Fruit fly (Drosophila melanogaster) whole organism, prepupa: ENCODE results near the gene CG34325.

Source experiments
- CG10631 ChIP-seq: fragments of 200-800 bp; sonication (Bioruptor generic); optimal IDR thresholded peaks from 2 replicates; lab custom pipeline; 2016; ENCODE audit warnings: missing biosample characterization, missing genetic modification characterization
- CG10669 ChIP-seq: fragments of 200-800 bp; sonication (Bioruptor generic); optimal IDR thresholded peaks from 3 replicates; lab custom pipeline; 2018; ENCODE audit warnings: missing biosample characterization, mild to moderate bottlenecking, missing genetic modification characterization, moderate library complexity
- CG11902 ChIP-seq: fragments of 200-800 bp; sonication (Bioruptor generic); optimal IDR thresholded peaks from 3 replicates; lab custom pipeline; 2016; ENCODE audit warnings: missing biosample characterization, missing genetic modification characterization
- CG15336 ChIP-seq: fragments of 200-800 bp; sonication (Bioruptor generic); IDR thresholded peaks from 2 replicates; pipeline ENCODE4 v1.3.6; 2022; ENCODE audit warnings: missing biosample characterization, missing genetic modification characterization
- CG1621 ChIP-seq: fragments of 200-800 bp; sonication (Bioruptor generic); optimal IDR thresholded peaks from 3 replicates; lab custom pipeline; 2018; ENCODE audit warnings: missing biosample characterization, mild to moderate bottlenecking, missing genetic modification characterization
- CG16779 ChIP-seq: fragments of 200-800 bp; sonication (Bioruptor generic); optimal IDR thresholded peaks from 3 replicates; lab custom pipeline; 2017; ENCODE audit warnings: missing biosample characterization, mild to moderate bottlenecking, missing genetic modification characterization
- CG3032 ChIP-seq: fragments of 200-800 bp; optimal IDR thresholded peaks from 2 replicates; lab custom pipeline; 2019; ENCODE audit warnings: missing biosample characterization, mild to moderate bottlenecking, missing genetic modification characterization, moderate library complexity
- CG31627 ChIP-seq: fragments of 200-800 bp; sonication (Bioruptor generic); optimal IDR thresholded peaks from 3 replicates; lab custom pipeline; 2016; ENCODE audit warnings: missing biosample characterization, missing genetic modification characterization
- CG32006 ChIP-seq: fragments of 200-800 bp; sonication (Bioruptor generic); optimal IDR thresholded peaks from 3 replicates; lab custom pipeline; 2017; ENCODE audit warnings: missing biosample characterization, mild to moderate bottlenecking, missing genetic modification characterization
- CG3919 ChIP-seq: fragments of 200-800 bp; sonication (Bioruptor generic); optimal IDR thresholded peaks from 3 replicates; lab custom pipeline; 2016; ENCODE audit warnings: missing biosample characterization, missing genetic modification characterization
- CG6163 ChIP-seq: fragments of 200-800 bp; sonication (Bioruptor generic); IDR thresholded peaks from 3 replicates; pipeline ENCODE4 v1.3.6; 2022; ENCODE audit warnings: missing biosample characterization, missing genetic modification characterization
- CG6276 ChIP-seq: fragments of 200-800 bp; sonication (Bioruptor generic); optimal IDR thresholded peaks from 2 replicates; lab custom pipeline; 2017; ENCODE audit warnings: missing biosample characterization, mild to moderate bottlenecking, missing genetic modification characterization
- CG6792 ChIP-seq: fragments of 200-800 bp; sonication (Bioruptor generic); optimal IDR thresholded peaks from 3 replicates; lab custom pipeline; 2016; ENCODE audit warnings: missing biosample characterization, missing genetic modification characterization
- CG6808 ChIP-seq: fragments of 200-800 bp; sonication (Bioruptor generic); optimal IDR thresholded peaks from 3 replicates; lab custom pipeline; 2017; ENCODE audit warnings: missing biosample characterization, missing genetic modification characterization, mild to moderate bottlenecking, moderate library complexity, missing genetic modification reagents
- CG6854 ChIP-seq: fragments of 200-800 bp; sonication (Bioruptor generic); optimal IDR thresholded peaks from 2 replicates; lab custom pipeline; 2017; ENCODE audit warnings: missing biosample characterization, mild to moderate bottlenecking, missing genetic modification characterization
- CG7368 ChIP-seq: fragments of 200-800 bp; sonication (Bioruptor generic); optimal IDR thresholded peaks from 3 replicates; lab custom pipeline; 2016; ENCODE audit warnings: missing biosample characterization, missing genetic modification characterization
- CG8119 ChIP-seq: fragments of 200-800 bp; sonication (Bioruptor generic); IDR thresholded peaks from 3 replicates; pipeline ENCODE4 v1.3.6; 2022; ENCODE audit warnings: missing biosample characterization, missing genetic modification characterization
- CG8632 ChIP-seq: fragments of 200-800 bp; sonication (Bioruptor generic); optimal IDR thresholded peaks from 3 replicates; lab custom pipeline; 2016; ENCODE audit warnings: missing biosample characterization, missing genetic modification characterization
- CG9139 ChIP-seq: fragments of 200-800 bp; sonication (Bioruptor generic); optimal IDR thresholded peaks from 3 replicates; lab custom pipeline; 2017; ENCODE audit warnings: missing biosample characterization, mild to moderate bottlenecking, missing genetic modification characterization
- Eip75B ChIP-seq: fragments of 200-800 bp; sonication (Bioruptor generic); optimal IDR thresholded peaks from 3 replicates; lab custom pipeline; 2016; ENCODE audit warnings: missing biosample characterization, missing genetic modification characterization
- Eip78C ChIP-seq: fragments of 200-800 bp; sonication (Bioruptor generic); peaks from one replicate; lab custom pipeline; 2016; ENCODE audit warnings: missing biosample characterization, missing genetic modification characterization
- Ets21C ChIP-seq: fragments of 200-800 bp; sonication (Bioruptor generic); optimal IDR thresholded peaks from 3 replicates; lab custom pipeline; 2016; ENCODE audit warnings: missing biosample characterization, missing genetic modification characterization
- Ets96B ChIP-seq: fragments of 200-800 bp; optimal IDR thresholded peaks from 2 replicates; lab custom pipeline; 2019; ENCODE audit warnings: missing biosample characterization, mild to moderate bottlenecking, missing genetic modification characterization, moderate library complexity
- Gug ChIP-seq: fragments of 200-800 bp; sonication (Bioruptor generic); IDR thresholded peaks from 2 replicates; pipeline ENCODE4 v1.3.6; 2022; ENCODE audit warnings: missing biosample characterization, missing genetic modification characterization
- Hr38 ChIP-seq: sonication (Bioruptor generic); optimal IDR thresholded peaks from 2 replicates; lab custom pipeline; 2016; ENCODE audit warnings: missing biosample characterization, missing genetic modification characterization
- Hr4 ChIP-seq: fragments of 200-800 bp; sonication (Bioruptor generic); optimal IDR thresholded peaks from 3 replicates; lab custom pipeline; 2016; ENCODE audit warnings: missing biosample characterization, missing genetic modification characterization
- Met ChIP-seq: fragments of 200-800 bp; sonication (Bioruptor generic); optimal IDR thresholded peaks from 3 replicates; lab custom pipeline; 2016; ENCODE audit warnings: missing biosample characterization, missing genetic modification characterization
- OdsH ChIP-seq: fragments of 200-800 bp; sonication (Bioruptor generic); optimal IDR thresholded peaks from 3 replicates; lab custom pipeline; 2016; ENCODE audit warnings: missing biosample characterization, missing genetic modification characterization
- Smox ChIP-seq: fragments of 200-800 bp; sonication (Bioruptor generic); optimal IDR thresholded peaks from 3 replicates; lab custom pipeline; 2016; ENCODE audit warnings: missing biosample characterization, missing genetic modification characterization
- Sox102F ChIP-seq: fragments of 200-800 bp; sonication (Bioruptor generic); optimal IDR thresholded peaks from 2 replicates; lab custom pipeline; 2016; ENCODE audit warnings: missing biosample characterization, mild to moderate bottlenecking, missing genetic modification characterization
- Sox14 ChIP-seq: fragments of 200-800 bp; sonication (Bioruptor generic); optimal IDR thresholded peaks from 3 replicates; lab custom pipeline; 2016; ENCODE audit warnings: missing biosample characterization, missing genetic modification characterization
- Sox15 ChIP-seq: fragments of 200-800 bp; sonication (Bioruptor generic); optimal IDR thresholded peaks from 3 replicates; lab custom pipeline; 2016; ENCODE audit warnings: missing biosample characterization, missing genetic modification characterization
- achi ChIP-seq: fragments of 200-800 bp; sonication (Bioruptor generic); optimal IDR thresholded peaks from 3 replicates; lab custom pipeline; 2016; ENCODE audit warnings: missing biosample characterization, missing genetic modification characterization
- acj6 ChIP-seq: fragments of 200-800 bp; sonication (Bioruptor generic); optimal IDR thresholded peaks from 3 replicates; lab custom pipeline; 2016; ENCODE audit warnings: missing biosample characterization, missing genetic modification characterization
- dac ChIP-seq: fragments of 200-800 bp; sonication (Bioruptor generic); optimal IDR thresholded peaks from 2 replicates; lab custom pipeline; 2017; ENCODE audit warnings: missing biosample characterization, mild to moderate bottlenecking, missing genetic modification characterization
- dsx ChIP-seq: fragments of 200-800 bp; optimal IDR thresholded peaks from 3 replicates; lab custom pipeline; 2019; ENCODE audit warnings: missing biosample characterization, mild to moderate bottlenecking, missing genetic modification characterization, moderate library complexity; ENCODE audit not compliant: poor library complexity, severe bottlenecking
- eg ChIP-seq: fragments of 200-800 bp; sonication (Bioruptor generic); IDR thresholded peaks from 3 replicates; pipeline ENCODE4 v1.3.6; 2022; ENCODE audit warnings: missing biosample characterization, missing genetic modification characterization
- esn ChIP-seq: fragments of 200-800 bp; sonication (Bioruptor generic); optimal IDR thresholded peaks from 2 replicates; lab custom pipeline; 2016; ENCODE audit warnings: missing biosample characterization, mild to moderate bottlenecking, missing genetic modification characterization, moderate library complexity
- fd59A ChIP-seq: fragments of 200-800 bp; sonication (Bioruptor generic); optimal IDR thresholded peaks from 2 replicates; lab custom pipeline; 2017; ENCODE audit warnings: missing biosample characterization, mild to moderate bottlenecking, missing genetic modification characterization, missing genetic modification reagents
- fkh ChIP-seq: fragments of 200-800 bp; sonication (Bioruptor generic); optimal IDR thresholded peaks from 3 replicates; lab custom pipeline; 2017; ENCODE audit warnings: missing biosample characterization, mild to moderate bottlenecking, missing genetic modification characterization, moderate library complexity
- lz ChIP-seq: fragments of 200-800 bp; sonication (Bioruptor generic); optimal IDR thresholded peaks from 3 replicates; lab custom pipeline; 2016; ENCODE audit warnings: missing biosample characterization, missing genetic modification characterization
- net ChIP-seq: fragments of 200-800 bp; sonication (Bioruptor generic); optimal IDR thresholded peaks from 3 replicates; lab custom pipeline; 2016; ENCODE audit warnings: missing biosample characterization, missing genetic modification characterization
- pdm3 ChIP-seq: fragments of 200-800 bp; sonication (Bioruptor generic); optimal IDR thresholded peaks from 3 replicates; lab custom pipeline; 2016; ENCODE audit warnings: missing biosample characterization, missing genetic modification characterization
- salr ChIP-seq, 2 experiments: fragments of 200-800 bp; sonication (Bioruptor generic); optimal IDR thresholded peaks; 3 replicates each; lab custom pipeline; 2016 to 2018; ENCODE audit warnings: missing biosample characterization in 2 of 2, missing genetic modification characterization in 2 of 2, mild to moderate bottlenecking in 1 of 2
- spab ChIP-seq: fragments of 200-800 bp; sonication (Bioruptor generic); optimal IDR thresholded peaks from 2 replicates; lab custom pipeline; 2017; ENCODE audit warnings: missing biosample characterization, mild to moderate bottlenecking, missing genetic modification characterization, missing genetic modification reagents
- ss ChIP-seq, 2 experiments: fragments of 200-800 bp; sonication (Bioruptor generic); optimal IDR thresholded peaks; 2 replicates in 1 of 2; 3 replicates in 1 of 2; lab custom pipeline; 2017 to 2018; ENCODE audit warnings: mild to moderate bottlenecking in 2 of 2, missing biosample characterization in 2 of 2, missing genetic modification characterization in 2 of 2, moderate library complexity in 1 of 2
- svp ChIP-seq: fragments of 200-800 bp; sonication (Bioruptor generic); peaks from one replicate; lab custom pipeline; 2016; ENCODE audit warnings: missing biosample characterization, missing genetic modification characterization
- topi ChIP-seq: fragments of 200-800 bp; sonication (Bioruptor generic); optimal IDR thresholded peaks from 3 replicates; lab custom pipeline; 2016; ENCODE audit warnings: missing biosample characterization, missing genetic modification characterization
- vri ChIP-seq: fragments of 200-800 bp; sonication (Bioruptor generic); optimal IDR thresholded peaks from 3 replicates; lab custom pipeline; 2016; ENCODE audit warnings: missing biosample characterization, mild to moderate bottlenecking, missing genetic modification characterization

Gene CG34325

DNA sequence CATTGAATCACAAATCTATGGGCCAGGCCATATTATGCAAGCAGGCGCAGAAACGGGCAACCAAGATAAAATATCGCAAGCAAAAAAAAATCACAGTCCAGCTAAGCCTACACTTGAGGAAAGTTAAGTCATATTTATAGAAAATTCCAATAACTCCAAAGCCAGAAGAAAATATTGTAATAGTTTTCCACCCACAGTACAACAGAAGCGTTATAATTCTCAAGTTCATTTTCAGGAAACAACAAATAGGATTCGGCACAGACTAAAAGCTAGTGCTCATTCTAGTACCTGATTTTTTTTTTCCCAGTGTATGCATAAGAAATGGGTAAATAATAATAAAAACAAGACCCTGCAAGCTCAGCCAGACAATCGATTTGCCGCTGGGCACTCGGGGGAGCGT is 44.6 kb upstream of the CG34325 start (continued):
- no peak for TF ChIP-seq dac (GFP tag; lab: Kevin White, UChicago)
- TF ChIP-seq Ets21C (GFP tag; lab: Kevin White, UChicago): no peak
- no peak for TF ChIP-seq CG31627
- peak; percentile 10 for TF ChIP-seq Met (GFP tag; lab: Kevin White, UChicago)
- no peak for TF ChIP-seq salr (GFP tag; optimal IDR thresholded peaks at IDR 0.05; lab: Kevin White, UChicago)
- no peak for TF ChIP-seq Gug (GFP tag; lab: Robert Waterston, UW)
- peak; percentile 37 for TF ChIP-seq Eip75B (GFP tag; lab: Kevin White, UChicago)
- no peak for TF ChIP-seq fkh (GFP tag; lab: Kevin White, UChicago)
- TF ChIP-seq CG6808 (GFP tag; lab: Kevin White, UChicago): peak; percentile 17
- TF ChIP-seq CG8119 (GFP tag; lab: Robert Waterston, UW): peak; percentile 46; the same call in 2 of the 3 replicates
- TF ChIP-seq CG9139 (GFP tag; lab: Kevin White, UChicago): no peak
- TF ChIP-seq CG6163 (GFP tag; lab: Robert Waterston, UW): no peak
- no peak for TF ChIP-seq Sox15 (GFP tag; lab: Kevin White, UChicago)

DNA sequence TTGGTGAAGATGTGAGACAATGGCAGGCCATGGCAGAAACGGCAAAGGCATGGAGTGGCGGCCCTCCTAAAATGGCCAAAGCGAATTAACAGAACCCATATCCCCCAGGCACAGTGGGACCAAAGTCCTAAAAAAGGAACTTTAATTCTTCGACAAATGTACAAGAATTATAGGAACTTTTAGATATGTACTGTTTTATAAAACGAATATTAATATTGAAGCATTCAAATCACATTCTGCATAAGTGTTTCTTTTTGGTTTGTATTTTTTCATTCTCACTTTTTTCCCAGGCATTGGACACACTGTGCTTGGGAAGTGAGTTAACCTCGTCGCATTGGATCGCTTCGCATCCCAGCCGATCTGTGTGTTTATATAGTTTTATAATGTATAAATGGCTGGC is 43.7 kb upstream of the CG34325 start:
- TF ChIP-seq CG6792 (GFP tag; lab: Kevin White, UChicago) (peak; percentile 31), dsx (GFP tag; lab: Kevin White, UChicago) (peak; percentile 62), Hr4 (peak; percentile 11), CG6276 (GFP tag; lab: Kevin White, UChicago) (peak; percentile 24), CG8119 (GFP tag; lab: Robert Waterston, UW) (peak; percentile 38; the same call in 1 of the 3 replicates), eg (GFP tag; lab: Robert Waterston, UW) (no peak), vri (GFP tag; lab: Kevin White, UChicago) (peak; percentile 3), CG11902 (GFP tag; lab: Kevin White, UChicago) (no peak), acj6 (peak; percentile 18), Hr38 (GFP tag; lab: Kevin White, UChicago) (no peak), CG3919 (GFP tag; lab: Kevin White, UChicago) (peak; percentile 28), ss (GFP tag; optimal IDR thresholded peaks at IDR 0.05; lab: Kevin White, UChicago) (peak; percentile 59 to 70), svp (GFP tag; lab: Kevin White, UChicago) (peak; percentile 86), Sox14 (peak; percentile 25), CG10631 (GFP tag; lab: Kevin White, UChicago) (peak; percentile 34), CG31627 (no peak), Ets96B (tag; lab: Kevin White, UChicago) (peak; percentile 28), spab (GFP tag; lab: Kevin White, UChicago) (peak; percentile 16), Gug (GFP tag; lab: Robert Waterston, UW) (no peak), CG32006 (GFP tag; lab: Kevin White, UChicago) (peak; percentile 48), CG15336 (peak; percentile 36), topi (peak; percentile 47), achi (GFP tag; lab: Kevin White, UChicago) (peak; percentile 42), CG10669 (GFP tag; lab: Kevin White, UChicago) (peak; percentile 3), Eip75B (GFP tag; lab: Kevin White, UChicago) (peak; percentile 19), CG1621 (tag; lab: Kevin White, UChicago) (peak; percentile 8), CG6854 (GFP tag; lab: Kevin White, UChicago) (no peak), esn (GFP tag; lab: Kevin White, UChicago) (peak; percentile 53), salr (GFP tag; optimal IDR thresholded peaks at IDR 0.05; lab: Kevin White, UChicago) (peak in 1 of 2 experiments; percentile 34), dac (GFP tag; lab: Kevin White, UChicago) (no peak), OdsH (GFP tag; lab: Kevin White, UChicago) (peak; percentile 14), fd59A (GFP tag; lab: Kevin White, UChicago) (peak; percentile 14), CG3032 (tag; lab: Kevin White, UChicago) (peak; percentile 23), CG16779 (no peak), Smox (GFP tag; lab: Kevin White, UChicago) (peak; percentile 37), Eip78C (GFP tag; lab: Kevin White, UChicago) (peak; percentile 91), lz (GFP tag; lab: Kevin White, UChicago) (peak; percentile 33), CG8632 (peak; percentile 1), net (GFP tag; lab: Kevin White, UChicago) (peak; percentile 49), Sox102F (GFP tag; lab: Kevin White, UChicago) (peak; percentile 26), pdm3 (GFP tag; lab: Kevin White, UChicago) (peak; percentile 9), CG7368 (GFP tag; lab: Kevin White, UChicago) (no peak), CG6808 (GFP tag; lab: Kevin White, UChicago) (peak; percentile 39), Met (GFP tag; lab: Kevin White, UChicago) (peak; percentile 42)
